Worm (Caenorhabditis elegans): ENCODE data around the gene K05F1.10.

DNA sequence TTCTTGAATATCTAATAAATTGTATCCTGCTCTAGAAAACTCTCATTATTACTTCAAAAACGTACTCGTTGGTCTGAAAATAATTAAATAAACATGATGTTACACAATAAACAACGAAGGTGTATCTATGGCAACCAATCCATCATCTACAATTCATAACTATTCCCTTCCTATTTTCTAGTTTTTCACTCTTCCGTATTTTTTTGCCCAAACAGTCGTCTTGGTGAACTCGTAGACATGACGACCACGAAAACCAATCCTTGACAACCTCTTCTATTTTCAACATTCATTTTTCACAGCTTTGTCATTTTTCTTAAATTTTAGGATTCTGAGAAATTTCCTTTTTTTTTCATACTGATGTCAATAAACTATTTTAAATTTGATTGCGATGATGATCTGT lies 16.5 kb downstream of the K05F1.10 start, which contains the start of gene K05F1.13:
- TF ChIP-seq pqm-1 (tag; optimal IDR thresholded peaks at IDR 0.05) (no peak), nhr-12 (tag; optimal IDR thresholded peaks at IDR 0.05) (no peak), ceh-82 (tag; optimal IDR thresholded peaks at IDR 0.05) (no peak), ces-1 (GFP tag; optimal IDR thresholded peaks at IDR 0.05) (no peak), skn-1 (tag; optimal IDR thresholded peaks at IDR 0.05) (no peak), zag-1 (tag; optimal IDR thresholded peaks at IDR 0.05) (no peak)

Measured in whole organism, L1 larva.